Fruit fly (Drosophila melanogaster) whole organism, embryonic: ENCODE results near the gene yps.

Experiments
- Abd-B ChIP-seq: fragments of 200-800 bp; sonication (Bioruptor generic); optimal IDR thresholded peaks from 2 replicates; lab custom pipeline; 2018; ENCODE audit warnings: missing biosample characterization, mild to moderate bottlenecking, missing genetic modification characterization, moderate library complexity
- Ada2b ChIP-seq: fragments of 200-800 bp; sonication (Bioruptor generic); IDR thresholded peaks from 2 replicates; pipeline ENCODE4 v1.3.6; 2022; ENCODE audit warnings: missing biosample characterization, missing genetic modification characterization
- CG11723 ChIP-seq: fragments of 200-800 bp; sonication (Bioruptor generic); optimal IDR thresholded peaks from 2 replicates; lab custom pipeline; 2017; ENCODE audit warnings: missing biosample characterization, mild to moderate bottlenecking, missing genetic modification characterization
- CG12769 ChIP-seq: fragments of 200-800 bp; sonication (Bioruptor generic); optimal IDR thresholded peaks from 2 replicates; lab custom pipeline; 2019; ENCODE audit warnings: missing biosample characterization, mild to moderate bottlenecking, missing genetic modification characterization, moderate library complexity
- CG15073 ChIP-seq: fragments of 200-800 bp; sonication (Bioruptor generic); optimal IDR thresholded peaks from 2 replicates; lab custom pipeline; 2016; ENCODE audit warnings: missing biosample characterization, missing genetic modification characterization
- CG18262 ChIP-seq: fragments of 200-800 bp; optimal IDR thresholded peaks from 3 replicates; lab custom pipeline; 2019; ENCODE audit warnings: missing biosample characterization, mild to moderate bottlenecking, missing genetic modification characterization, moderate library complexity
- CG2712 ChIP-seq: fragments of 200-800 bp; optimal IDR thresholded peaks from 3 replicates; lab custom pipeline; 2019; ENCODE audit warnings: missing biosample characterization, mild to moderate bottlenecking, missing genetic modification characterization, moderate library complexity
- CG30403 ChIP-seq: fragments of 200-800 bp; sonication (Bioruptor generic); optimal IDR thresholded peaks from 3 replicates; lab custom pipeline; 2016; ENCODE audit warnings: missing biosample characterization, missing genetic modification characterization
- CG32772 ChIP-seq: fragments of 200-800 bp; sonication (Bioruptor generic); IDR thresholded peaks from 2 replicates; pipeline ENCODE4 v1.3.6; 2022; ENCODE audit warnings: missing biosample characterization, missing genetic modification characterization
- CG34376 ChIP-seq: fragments of 200-800 bp; sonication (Bioruptor generic); optimal IDR thresholded peaks from 2 replicates; lab custom pipeline; 2018; ENCODE audit warnings: missing biosample characterization, mild to moderate bottlenecking, missing genetic modification characterization
- CG4360 ChIP-seq: fragments of 200-800 bp; sonication (Bioruptor generic); IDR thresholded peaks from 2 replicates; pipeline ENCODE4 v1.3.6; 2022; ENCODE audit warnings: missing biosample characterization, missing genetic modification characterization
- CG4820 ChIP-seq: fragments of 200-800 bp; sonication (Bioruptor generic); optimal IDR thresholded peaks from 3 replicates; lab custom pipeline; 2016; ENCODE audit warnings: missing biosample characterization, missing genetic modification characterization
- CG5180 ChIP-seq: fragments of 200-800 bp; sonication (Bioruptor generic); optimal IDR thresholded peaks from 3 replicates; lab custom pipeline; 2017; ENCODE audit warnings: missing biosample characterization, missing genetic modification characterization, mild to moderate bottlenecking, moderate library complexity, missing genetic modification reagents
- CG6175 ChIP-seq: fragments of 200-800 bp; sonication (Bioruptor generic); IDR thresholded peaks from 3 replicates; pipeline ENCODE4 v1.3.6; 2022; ENCODE audit warnings: missing biosample characterization, missing genetic modification characterization
- CG6689 ChIP-seq: fragments of 200-800 bp; sonication (Bioruptor generic); IDR thresholded peaks from 2 replicates; pipeline ENCODE4 v1.3.6; 2022; ENCODE audit warnings: missing biosample characterization, missing genetic modification characterization
- CG8388 ChIP-seq: fragments of 200-800 bp; sonication (Bioruptor generic); optimal IDR thresholded peaks from 2 replicates; lab custom pipeline; 2019; ENCODE audit warnings: missing biosample characterization, mild to moderate bottlenecking, missing genetic modification characterization, moderate library complexity
- CG9215 ChIP-seq: fragments of 200-800 bp; sonication (Bioruptor generic); IDR thresholded peaks from 2 replicates; pipeline ENCODE4 v1.3.6; 2022; ENCODE audit warnings: missing biosample characterization, missing genetic modification characterization
- D19A ChIP-seq: fragments of 200-800 bp; optimal IDR thresholded peaks from 3 replicates; lab custom pipeline; 2019; ENCODE audit warnings: missing biosample characterization, mild to moderate bottlenecking, missing genetic modification characterization, moderate library complexity
- D19B ChIP-seq: fragments of 200-800 bp; sonication (Bioruptor generic); optimal IDR thresholded peaks from 2 replicates; lab custom pipeline; 2017; ENCODE audit warnings: missing biosample characterization, mild to moderate bottlenecking, missing genetic modification characterization
- E2f1 ChIP-seq: fragments of 200-800 bp; sonication (Bioruptor generic); IDR thresholded peaks from 2 replicates; pipeline ENCODE4 v1.3.6; 2022; ENCODE audit warnings: missing biosample characterization, missing genetic modification characterization
- HHEX ChIP-seq: fragments of 200-800 bp; sonication (Bioruptor generic); optimal IDR thresholded peaks from 3 replicates; lab custom pipeline; 2017; ENCODE audit warnings: missing biosample characterization, mild to moderate bottlenecking, missing genetic modification characterization, missing genetic modification reagents
- HLH3B ChIP-seq: fragments of 200-800 bp; sonication (Bioruptor generic); IDR thresholded peaks from 2 replicates; pipeline ENCODE4 v1.3.6; 2022; ENCODE audit warnings: missing biosample characterization, missing genetic modification characterization
- Hr39 ChIP-seq: fragments of >200 bp; optimal IDR thresholded peaks from 2 replicates; lab custom pipeline; 2017
- Hr78 ChIP-seq, 2 experiments: fragments of 200-800 bp in 1 of 2; fragments of >200 bp in 1 of 2; sonication (Bioruptor generic) in 1 of 2; optimal IDR thresholded peaks; 2 replicates each; lab custom pipeline; 2017 to 2019; ENCODE audit warnings: missing biosample characterization in 2 of 2, missing genetic modification characterization in 2 of 2, mild to moderate bottlenecking in 1 of 2, moderate library complexity in 1 of 2
- Lim3 ChIP-seq: fragments of 200-800 bp; sonication (Bioruptor generic); IDR thresholded peaks from 2 replicates; pipeline ENCODE4 v1.3.6; 2022; ENCODE audit warnings: missing biosample characterization, missing genetic modification characterization
- MTF-1 ChIP-seq: fragments of 200-800 bp; sonication (Bioruptor generic); optimal IDR thresholded peaks from 2 replicates; lab custom pipeline; 2018; ENCODE audit warnings: missing biosample characterization, mild to moderate bottlenecking, missing genetic modification characterization, borderline replicate concordance
- Med ChIP-seq: fragments of 200-800 bp; sonication (Bioruptor generic); peaks from one replicate; lab custom pipeline; 2016; ENCODE audit warnings: missing biosample characterization, missing genetic modification characterization, mild to moderate bottlenecking, inconsistent platforms, moderate library complexity
- Nf-YA ChIP-seq: fragments of 200-800 bp; sonication (Bioruptor generic); IDR thresholded peaks from 2 replicates; pipeline ENCODE4 v1.3.6; 2022; ENCODE audit warnings: missing biosample characterization, missing genetic modification characterization
- Opbp ChIP-seq: fragments of 200-800 bp; sonication (Bioruptor generic); IDR thresholded peaks from 3 replicates; pipeline ENCODE4 v1.3.6; 2022; ENCODE audit warnings: missing biosample characterization, missing genetic modification characterization; ENCODE audit not compliant: partially characterized antibody
- Ravus ChIP-seq: fragments of 200-800 bp; sonication (Bioruptor generic); IDR thresholded peaks from 2 replicates; pipeline ENCODE4 v1.3.6; 2022; ENCODE audit warnings: missing biosample characterization, missing genetic modification characterization
- Sox100B ChIP-seq: fragments of 200-800 bp; sonication (Bioruptor generic); optimal IDR thresholded peaks from 3 replicates; lab custom pipeline; 2018; ENCODE audit warnings: missing biosample characterization, mild to moderate bottlenecking, missing genetic modification characterization
- Usf ChIP-seq: fragments of 200-800 bp; sonication (Bioruptor generic); optimal IDR thresholded peaks from 2 replicates; lab custom pipeline; 2017; ENCODE audit warnings: missing genotype, missing biosample characterization, missing genetic modification characterization
- ab ChIP-seq: fragments of 200-800 bp; sonication (Bioruptor generic); optimal IDR thresholded peaks from 2 replicates; lab custom pipeline; 2016; ENCODE audit warnings: missing biosample characterization, missing genetic modification characterization
- aop ChIP-seq: fragments of 200-800 bp; sonication (Bioruptor generic); IDR thresholded peaks from 2 replicates; pipeline ENCODE4 v1.3.6; 2022; ENCODE audit warnings: missing biosample characterization, missing genetic modification characterization
- ash1 ChIP-seq: fragments of 200-800 bp; sonication (Bioruptor generic); optimal IDR thresholded peaks from 2 replicates; lab custom pipeline; 2018; ENCODE audit warnings: missing biosample characterization, mild to moderate bottlenecking, missing genetic modification characterization
- crc ChIP-seq: fragments of 200-800 bp; sonication (Bioruptor generic); optimal IDR thresholded peaks from 2 replicates; lab custom pipeline; 2016; ENCODE audit warnings: missing biosample characterization, missing genetic modification characterization
- dati ChIP-seq: fragments of 200-800 bp; sonication (Bioruptor generic); IDR thresholded peaks from 2 replicates; pipeline ENCODE4 v1.3.6; 2022; ENCODE audit warnings: missing biosample characterization, missing genetic modification characterization
- eve ChIP-seq, 2 experiments: fragments of >200 bp; optimal IDR thresholded peaks; 2 replicates each; lab custom pipeline; 2017; ENCODE audit warnings: missing biosample characterization in 2 of 2, missing genetic modification characterization in 2 of 2
- fd96Cb ChIP-seq: fragments of 200-800 bp; sonication (Bioruptor generic); optimal IDR thresholded peaks from 2 replicates; lab custom pipeline; 2018; ENCODE audit warnings: missing biosample characterization, mild to moderate bottlenecking, missing genetic modification characterization, moderate library complexity
- hkb ChIP-seq, 2 experiments: fragments of 200-800 bp in 1 of 2; fragments of >200 bp in 1 of 2; sonication (Bioruptor generic) in 1 of 2; IDR thresholded peaks in 1 of 2; optimal IDR thresholded peaks in 1 of 2; 2 replicates each; pipeline versions ENCODE4 v1.3.6 to Lab custom; 2017 to 2022; ENCODE audit warnings: missing biosample characterization in 1 of 2, missing genetic modification characterization in 1 of 2
- ind ChIP-seq: fragments of 200-800 bp; sonication (Bioruptor generic); optimal IDR thresholded peaks from 3 replicates; lab custom pipeline; 2016; ENCODE audit warnings: missing biosample characterization, missing genetic modification characterization
- lbe ChIP-seq: fragments of 200-800 bp; sonication (Bioruptor generic); optimal IDR thresholded peaks from 2 replicates; lab custom pipeline; 2016; ENCODE audit warnings: missing biosample characterization, mild to moderate bottlenecking, missing genetic modification characterization
- peb ChIP-seq: fragments of 200-800 bp; sonication (Bioruptor generic); IDR thresholded peaks from 2 replicates; pipeline ENCODE4 v1.3.6; 2022; ENCODE audit warnings: missing biosample characterization, missing genetic modification characterization
- phol ChIP-seq: fragments of 200-800 bp; sonication (Bioruptor generic); optimal IDR thresholded peaks from 3 replicates; lab custom pipeline; 2018; ENCODE audit warnings: missing biosample characterization, mild to moderate bottlenecking, missing genetic modification characterization, moderate library complexity
- pros ChIP-seq: fragments of 200-800 bp; sonication (Bioruptor generic); optimal IDR thresholded peaks from 3 replicates; lab custom pipeline; 2019; ENCODE audit warnings: missing biosample characterization, mild to moderate bottlenecking, missing genetic modification characterization, moderate library complexity
- row ChIP-seq: fragments of 200-800 bp; sonication (Bioruptor generic); IDR thresholded peaks from 3 replicates; pipeline ENCODE4 v1.3.6; 2022; ENCODE audit warnings: missing biosample characterization, missing genetic modification characterization
- scrt ChIP-seq: fragments of 200-800 bp; sonication (Bioruptor generic); optimal IDR thresholded peaks from 2 replicates; lab custom pipeline; 2018; ENCODE audit warnings: missing biosample characterization, mild to moderate bottlenecking, missing genetic modification characterization, moderate library complexity
- sd ChIP-seq: fragments of 200-800 bp; sonication (Bioruptor generic); optimal IDR thresholded peaks from 3 replicates; lab custom pipeline; 2018; ENCODE audit warnings: missing biosample characterization, mild to moderate bottlenecking, missing genetic modification characterization, moderate library complexity
- tin ChIP-seq: fragments of 200-800 bp; sonication (Bioruptor generic); optimal IDR thresholded peaks from 3 replicates; lab custom pipeline; 2016; ENCODE audit warnings: missing biosample characterization, missing genetic modification characterization
- tx ChIP-seq: fragments of 200-800 bp; sonication (Bioruptor generic); optimal IDR thresholded peaks from 2 replicates; lab custom pipeline; 2016; ENCODE audit warnings: missing biosample characterization, missing genetic modification characterization
- zf30C ChIP-seq: fragments of 200-800 bp; sonication (Bioruptor generic); optimal IDR thresholded peaks from 3 replicates; lab custom pipeline; 2018; ENCODE audit warnings: missing biosample characterization, mild to moderate bottlenecking, missing genetic modification characterization

The yps gene

DNA sequence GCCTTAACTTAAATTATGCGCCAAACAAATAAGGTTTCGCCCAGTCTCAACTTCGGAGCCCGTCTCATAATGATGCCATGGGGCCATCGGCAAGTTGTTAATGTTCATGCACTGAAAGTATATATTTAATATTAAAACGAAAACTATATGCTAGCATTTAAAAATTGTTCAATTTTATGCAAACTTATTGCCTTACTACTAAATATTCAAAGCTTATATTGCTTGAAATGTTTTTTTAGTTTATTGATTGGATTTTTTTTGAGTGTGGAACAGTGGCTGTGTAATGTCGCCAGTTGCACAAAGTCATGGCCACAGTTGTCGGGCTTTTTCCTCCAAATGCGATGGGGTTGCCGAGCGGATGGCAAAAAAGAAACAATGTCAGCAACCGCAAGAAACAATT is 10.8 kb downstream of the yps start (continued):
- TF ChIP-seq Opbp (no peak), ab (GFP tag; lab: Kevin White, UChicago) (no peak), phol (peak; percentile 25), ash1 (GFP tag; lab: Kevin White, UChicago) (no peak), dati (GFP tag; lab: Robert Waterston, UW) (no peak), Ada2b (GFP tag; lab: Robert Waterston, UW) (peak; percentile 51; the same call in 1 of the 2 replicates), Hr39 (no peak), CG12769 (tag; lab: Kevin White, UChicago) (no peak), Ravus (GFP tag; lab: Robert Waterston, UW) (no peak), CG9215 (GFP tag; lab: Robert Waterston, UW) (no peak), hkb (optimal IDR thresholded peaks at IDR 0.05; lab: Kevin White, UChicago) (no peak), hkb (GFP tag; IDR thresholded peaks at IDR 0.05; lab: Robert Waterston, UW) (peak; percentile 64), CG15073 (GFP tag; lab: Kevin White, UChicago) (no peak), MTF-1 (GFP tag; lab: Kevin White, UChicago) (no peak), Nf-YA (GFP tag; lab: Robert Waterston, UW) (peak; percentile 29; the same call in 1 of the 2 replicates), tx (GFP tag; lab: Kevin White, UChicago) (no peak), tin (peak; percentile 8), E2f1 (GFP tag; lab: Robert Waterston, UW) (peak; percentile 12; the same call in 1 of the 2 replicates), D19A (tag; lab: Kevin White, UChicago) (peak; percentile 23), CG18262 (tag; lab: Kevin White, UChicago) (peak; percentile 19), Hr78 (GFP tag; optimal IDR thresholded peaks at IDR 0.05; lab: Kevin White, UChicago) (no peak), CG5180 (GFP tag; lab: Kevin White, UChicago) (no peak), CG32772 (GFP tag; lab: Robert Waterston, UW) (peak; percentile 33; the same call in 1 of the 2 replicates), lbe (GFP tag; lab: Kevin White, UChicago) (peak; percentile 34), ind (GFP tag; lab: Kevin White, UChicago) (no peak), CG6689 (GFP tag; lab: Robert Waterston, UW) (0 out of 2 replicates have a peak, but pooled peaks have one; percentile 32), scrt (GFP tag; lab: Kevin White, UChicago) (no peak), CG2712 (tag; lab: Kevin White, UChicago) (peak; percentile 41), Sox100B (peak; percentile 40), CG11723 (GFP tag; lab: Kevin White, UChicago) (no peak), eve (GFP tag; optimal IDR thresholded peaks at IDR 0.05; lab: Kevin White, UChicago) (no peak), pros (GFP tag; lab: Kevin White, UChicago) (no peak), CG4820 (GFP tag; lab: Kevin White, UChicago) (peak; percentile 40), CG4360 (GFP tag; lab: Robert Waterston, UW) (0 out of 2 replicates have a peak, but pooled peaks have one; percentile 14), CG6175 (GFP tag; lab: Robert Waterston, UW) (no peak), Abd-B (no peak), CG30403 (GFP tag; lab: Kevin White, UChicago) (peak; percentile 5), fd96Cb (peak; percentile 34), CG34376 (no peak), Med (peak; percentile 46), crc (no peak), Lim3 (no peak), Usf (GFP tag; lab: Kevin White, UChicago) (no peak), HHEX (GFP tag; lab: Kevin White, UChicago) (no peak), row (GFP tag; lab: Robert Waterston, UW) (peak; percentile 37; the same call in 1 of the 3 replicates), CG8388 (GFP tag; lab: Kevin White, UChicago) (peak; percentile 9), D19B (no peak), peb (GFP tag; lab: Robert Waterston, UW) (no peak), aop (GFP tag; lab: Robert Waterston, UW) (no peak), zf30C (GFP tag; lab: Kevin White, UChicago) (no peak), sd (tag; lab: Kevin White, UChicago) (no peak), HLH3B (GFP tag; lab: Robert Waterston, UW) (peak; percentile 20; the same call in 1 of the 2 replicates)
